Fruit fly (Drosophila melanogaster): ENCODE data around the gene CG45078.

CG45078 gene

dm6 chr3R:10775246-10775645 is 1.9 kb downstream of the CG45078 start (continued):
- TF ChIP-seq CG8319 (GFP tag; optimal IDR thresholded peaks at IDR 0.05) (no peak), Smox (GFP tag; optimal IDR thresholded peaks at IDR 0.05) (no peak), fkh (GFP tag; optimal IDR thresholded peaks at IDR 0.05) (no peak), fd85E (GFP tag; optimal IDR thresholded peaks at IDR 0.05) (no peak), CG31627 (GFP tag; optimal IDR thresholded peaks at IDR 0.05) (peak; percentile 41), Hr39 (GFP tag; optimal IDR thresholded peaks at IDR 0.05) (peak; percentile 21), CG11762 (GFP tag; optimal IDR thresholded peaks at IDR 0.05; ENCODE audit: insufficient read depth) (peak; percentile 23), Ets21C (GFP tag; optimal IDR thresholded peaks at IDR 0.05) (no peak), Hr4 (GFP tag; optimal IDR thresholded peaks at IDR 0.05) (peak; percentile 36), ss (GFP tag; optimal IDR thresholded peaks at IDR 0.05) (no peak), CG6854 (GFP tag; optimal IDR thresholded peaks at IDR 0.05) (no peak), CG11294 (GFP tag; IDR thresholded peaks at IDR 0.05) (peak; percentile 42; the same call in 1 of the 2 replicates)

- no peak for TF ChIP-seq CG32006 (GFP tag; optimal IDR thresholded peaks at IDR 0.05)
- TF ChIP-seq spab (GFP tag; optimal IDR thresholded peaks at IDR 0.05) = no peak
- TF ChIP-seq CG8119 (GFP tag; IDR thresholded peaks at IDR 0.05) = no peak
- TF ChIP-seq svp (GFP tag) = no peak
- TF ChIP-seq CG15336 (GFP tag; IDR thresholded peaks at IDR 0.05) = no peak
- TF ChIP-seq CG9139 (GFP tag; optimal IDR thresholded peaks at IDR 0.05) = no peak
- no peak for TF ChIP-seq CG6276 (GFP tag; optimal IDR thresholded peaks at IDR 0.05)
- no peak for TF ChIP-seq pdm3 (GFP tag; optimal IDR thresholded peaks at IDR 0.05)
- TF ChIP-seq net (GFP tag; optimal IDR thresholded peaks at IDR 0.05) = no peak
- no peak for TF ChIP-seq CG8319 (GFP tag; optimal IDR thresholded peaks at IDR 0.05)
- no peak for TF ChIP-seq Met (GFP tag; optimal IDR thresholded peaks at IDR 0.05)
- TF ChIP-seq Hr38 (GFP tag; optimal IDR thresholded peaks at IDR 0.05) = no peak
- no peak for TF ChIP-seq CG7368 (GFP tag; optimal IDR thresholded peaks at IDR 0.05)
- no peak for TF ChIP-seq OdsH (GFP tag; optimal IDR thresholded peaks at IDR 0.05)
- no peak for TF ChIP-seq eg (GFP tag; IDR thresholded peaks at IDR 0.05)
- no peak for TF ChIP-seq CG11294 (GFP tag; IDR thresholded peaks at IDR 0.05)
- no peak for TF ChIP-seq ss (GFP tag; optimal IDR thresholded peaks at IDR 0.05)
These were observed 9.6 kb downstream of the CG45078 start, which contains the start of gene TfIIFbeta for dm6 chr3R:10767526-10767925. TfIIFbeta (minus strand) TSS chr3R:10767804.

dm6 chr3R:10761980-10762379 is 15.2 kb downstream of the CG45078 start:
- peak; percentile 5 for TF ChIP-seq Smox (GFP tag; optimal IDR thresholded peaks at IDR 0.05)
- TF ChIP-seq CG31627 (GFP tag; optimal IDR thresholded peaks at IDR 0.05) = peak; percentile 26
- TF ChIP-seq CG11294 (GFP tag; IDR thresholded peaks at IDR 0.05) = 0 out of 2 replicates have a peak, but pooled peaks have one; percentile 14
- TF ChIP-seq Eip93F (GFP tag; optimal IDR thresholded peaks at IDR 0.05) = no peak
- no peak for TF ChIP-seq dsx (GFP tag; optimal IDR thresholded peaks at IDR 0.05; ENCODE audit: poor library complexity, severe bottlenecking)
- no peak for TF ChIP-seq Ets96B (tag; optimal IDR thresholded peaks at IDR 0.05)
- TF ChIP-seq esn (GFP tag; optimal IDR thresholded peaks at IDR 0.05) = peak; percentile 20

dm6 chr3R:10760966-10761855 is 16.0 kb downstream of the CG45078 start, which contains the start of the genes MED7 and Cap-H2:
MED7 (minus strand) TSS chr3R:10761032.
Cap-H2 (plus strand) TSS chr3R:10761310.
- TF ChIP-seq CG3919 (GFP tag; optimal IDR thresholded peaks at IDR 0.05) = no peak
- peak; percentile 80 for TF ChIP-seq Hr39 (GFP tag; optimal IDR thresholded peaks at IDR 0.05)
- TF ChIP-seq achi (GFP tag; optimal IDR thresholded peaks at IDR 0.05) = peak; percentile 58
- peak; percentile 65 for TF ChIP-seq Gug (GFP tag; IDR thresholded peaks at IDR 0.05)
- TF ChIP-seq fd85E (GFP tag; optimal IDR thresholded peaks at IDR 0.05) = no peak
- peak; percentile 76 for TF ChIP-seq OdsH (GFP tag; optimal IDR thresholded peaks at IDR 0.05)
- peak; percentile 59 for TF ChIP-seq Lpt (GFP tag; optimal IDR thresholded peaks at IDR 0.05)
- peak; percentile 50 for TF ChIP-seq CG34406 (GFP tag; optimal IDR thresholded peaks at IDR 0.05)
- peak; percentile 79 for TF ChIP-seq acj6 (GFP tag; optimal IDR thresholded peaks at IDR 0.05)
- TF ChIP-seq fd59A (GFP tag; optimal IDR thresholded peaks at IDR 0.05) = no peak
- TF ChIP-seq cyc (GFP tag; optimal IDR thresholded peaks at IDR 0.05) = peak; percentile 77
- no peak for TF ChIP-seq CG3032 (tag; optimal IDR thresholded peaks at IDR 0.05)
- TF ChIP-seq CG8119 (GFP tag; IDR thresholded peaks at IDR 0.05) = peak; percentile 44; the same call in 1 of the 3 replicates
- TF ChIP-seq salr (GFP tag; optimal IDR thresholded peaks at IDR 0.05) = no peak
- TF ChIP-seq Eip78C (GFP tag) = peak; percentile 94
- peak; percentile 76 for TF ChIP-seq pdm3 (GFP tag; optimal IDR thresholded peaks at IDR 0.05)
- peak; percentile 77 for TF ChIP-seq Eip75B (GFP tag; optimal IDR thresholded peaks at IDR 0.05)
- TF ChIP-seq esn (GFP tag; optimal IDR thresholded peaks at IDR 0.05) = peak; percentile 80
- no peak for TF ChIP-seq net (GFP tag; optimal IDR thresholded peaks at IDR 0.05)
- TF ChIP-seq svp (GFP tag) = no peak
- TF ChIP-seq CG16779 (tag; optimal IDR thresholded peaks at IDR 0.05) = no peak
- TF ChIP-seq CG10669 (GFP tag; optimal IDR thresholded peaks at IDR 0.05) = no peak
- peak; percentile 61 for TF ChIP-seq CG11294 (GFP tag; IDR thresholded peaks at IDR 0.05)

All from whole organism, prepupa.